Fruit fly (Drosophila melanogaster) whole organism, prepupa: ENCODE results near the gene CG6066.

Experiments
- Blimp-1 ChIP-seq: fragments of 200-800 bp; sonication (Bioruptor generic); optimal IDR thresholded peaks from 3 replicates; lab custom pipeline; 2017; ENCODE audit warnings: missing biosample characterization, missing genetic modification characterization, mild to moderate bottlenecking, moderate library complexity, missing genetic modification reagents
- CG10669 ChIP-seq: fragments of 200-800 bp; sonication (Bioruptor generic); optimal IDR thresholded peaks from 3 replicates; lab custom pipeline; 2018; ENCODE audit warnings: missing biosample characterization, mild to moderate bottlenecking, missing genetic modification characterization, moderate library complexity
- CG11294 ChIP-seq: fragments of 200-800 bp; sonication (Bioruptor generic); IDR thresholded peaks from 2 replicates; pipeline ENCODE4 v1.3.6; 2022; ENCODE audit warnings: missing biosample characterization, missing genetic modification characterization
- CG11762 ChIP-seq: fragments of 200-800 bp; sonication (Bioruptor generic); optimal IDR thresholded peaks from 3 replicates; lab custom pipeline; 2016; ENCODE audit warnings: missing biosample characterization, missing genetic modification characterization; ENCODE audit not compliant: insufficient read depth
- CG11902 ChIP-seq: fragments of 200-800 bp; sonication (Bioruptor generic); optimal IDR thresholded peaks from 3 replicates; lab custom pipeline; 2016; ENCODE audit warnings: missing biosample characterization, missing genetic modification characterization
- CG15336 ChIP-seq: fragments of 200-800 bp; sonication (Bioruptor generic); IDR thresholded peaks from 2 replicates; pipeline ENCODE4 v1.3.6; 2022; ENCODE audit warnings: missing biosample characterization, missing genetic modification characterization
- CG31627 ChIP-seq: fragments of 200-800 bp; sonication (Bioruptor generic); optimal IDR thresholded peaks from 3 replicates; lab custom pipeline; 2016; ENCODE audit warnings: missing biosample characterization, missing genetic modification characterization
- CG32006 ChIP-seq: fragments of 200-800 bp; sonication (Bioruptor generic); optimal IDR thresholded peaks from 3 replicates; lab custom pipeline; 2017; ENCODE audit warnings: missing biosample characterization, mild to moderate bottlenecking, missing genetic modification characterization
- CG34406 ChIP-seq: fragments of 200-800 bp; sonication (Bioruptor generic); optimal IDR thresholded peaks from 3 replicates; lab custom pipeline; 2016; ENCODE audit warnings: missing biosample characterization, missing genetic modification characterization
- CG3919 ChIP-seq: fragments of 200-800 bp; sonication (Bioruptor generic); optimal IDR thresholded peaks from 3 replicates; lab custom pipeline; 2016; ENCODE audit warnings: missing biosample characterization, missing genetic modification characterization
- CG4318 ChIP-seq: fragments of 200-800 bp; sonication (Bioruptor generic); optimal IDR thresholded peaks from 3 replicates; lab custom pipeline; 2017; ENCODE audit warnings: missing biosample characterization, mild to moderate bottlenecking, missing genetic modification characterization
- CG6163 ChIP-seq: fragments of 200-800 bp; sonication (Bioruptor generic); IDR thresholded peaks from 3 replicates; pipeline ENCODE4 v1.3.6; 2022; ENCODE audit warnings: missing biosample characterization, missing genetic modification characterization
- CG6792 ChIP-seq: fragments of 200-800 bp; sonication (Bioruptor generic); optimal IDR thresholded peaks from 3 replicates; lab custom pipeline; 2016; ENCODE audit warnings: missing biosample characterization, missing genetic modification characterization
- CG6808 ChIP-seq: fragments of 200-800 bp; sonication (Bioruptor generic); optimal IDR thresholded peaks from 3 replicates; lab custom pipeline; 2017; ENCODE audit warnings: missing biosample characterization, missing genetic modification characterization, mild to moderate bottlenecking, moderate library complexity, missing genetic modification reagents
- CG6854 ChIP-seq: fragments of 200-800 bp; sonication (Bioruptor generic); optimal IDR thresholded peaks from 2 replicates; lab custom pipeline; 2017; ENCODE audit warnings: missing biosample characterization, mild to moderate bottlenecking, missing genetic modification characterization
- CG7368 ChIP-seq: fragments of 200-800 bp; sonication (Bioruptor generic); optimal IDR thresholded peaks from 3 replicates; lab custom pipeline; 2016; ENCODE audit warnings: missing biosample characterization, missing genetic modification characterization
- CG8119 ChIP-seq: fragments of 200-800 bp; sonication (Bioruptor generic); IDR thresholded peaks from 3 replicates; pipeline ENCODE4 v1.3.6; 2022; ENCODE audit warnings: missing biosample characterization, missing genetic modification characterization
- CG8632 ChIP-seq: fragments of 200-800 bp; sonication (Bioruptor generic); optimal IDR thresholded peaks from 3 replicates; lab custom pipeline; 2016; ENCODE audit warnings: missing biosample characterization, missing genetic modification characterization
- Eip93F ChIP-seq: fragments of 200-800 bp; sonication (Bioruptor generic); optimal IDR thresholded peaks from 2 replicates; lab custom pipeline; 2016; ENCODE audit warnings: missing biosample characterization, mild to moderate bottlenecking, missing genetic modification characterization
- Ets96B ChIP-seq: fragments of 200-800 bp; optimal IDR thresholded peaks from 2 replicates; lab custom pipeline; 2019; ENCODE audit warnings: missing biosample characterization, mild to moderate bottlenecking, missing genetic modification characterization, moderate library complexity
- Hr38 ChIP-seq: sonication (Bioruptor generic); optimal IDR thresholded peaks from 2 replicates; lab custom pipeline; 2016; ENCODE audit warnings: missing biosample characterization, missing genetic modification characterization
- Hr4 ChIP-seq: fragments of 200-800 bp; sonication (Bioruptor generic); optimal IDR thresholded peaks from 3 replicates; lab custom pipeline; 2016; ENCODE audit warnings: missing biosample characterization, missing genetic modification characterization
- Met ChIP-seq: fragments of 200-800 bp; sonication (Bioruptor generic); optimal IDR thresholded peaks from 3 replicates; lab custom pipeline; 2016; ENCODE audit warnings: missing biosample characterization, missing genetic modification characterization
- OdsH ChIP-seq: fragments of 200-800 bp; sonication (Bioruptor generic); optimal IDR thresholded peaks from 3 replicates; lab custom pipeline; 2016; ENCODE audit warnings: missing biosample characterization, missing genetic modification characterization
- Sox102F ChIP-seq: fragments of 200-800 bp; sonication (Bioruptor generic); optimal IDR thresholded peaks from 2 replicates; lab custom pipeline; 2016; ENCODE audit warnings: missing biosample characterization, mild to moderate bottlenecking, missing genetic modification characterization
- achi ChIP-seq: fragments of 200-800 bp; sonication (Bioruptor generic); optimal IDR thresholded peaks from 3 replicates; lab custom pipeline; 2016; ENCODE audit warnings: missing biosample characterization, missing genetic modification characterization
- cyc ChIP-seq: fragments of 200-800 bp; sonication (Bioruptor generic); optimal IDR thresholded peaks from 3 replicates; lab custom pipeline; 2016; ENCODE audit warnings: missing biosample characterization, missing genetic modification characterization
- dsx ChIP-seq: fragments of 200-800 bp; optimal IDR thresholded peaks from 3 replicates; lab custom pipeline; 2019; ENCODE audit warnings: missing biosample characterization, mild to moderate bottlenecking, missing genetic modification characterization, moderate library complexity; ENCODE audit not compliant: poor library complexity, severe bottlenecking
- eg ChIP-seq: fragments of 200-800 bp; sonication (Bioruptor generic); IDR thresholded peaks from 3 replicates; pipeline ENCODE4 v1.3.6; 2022; ENCODE audit warnings: missing biosample characterization, missing genetic modification characterization
- fd59A ChIP-seq: fragments of 200-800 bp; sonication (Bioruptor generic); optimal IDR thresholded peaks from 2 replicates; lab custom pipeline; 2017; ENCODE audit warnings: missing biosample characterization, mild to moderate bottlenecking, missing genetic modification characterization, missing genetic modification reagents
- fd85E ChIP-seq: fragments of 200-800 bp; sonication (Bioruptor generic); optimal IDR thresholded peaks from 3 replicates; lab custom pipeline; 2016; ENCODE audit warnings: missing biosample characterization, missing genetic modification characterization
- fkh ChIP-seq: fragments of 200-800 bp; sonication (Bioruptor generic); optimal IDR thresholded peaks from 3 replicates; lab custom pipeline; 2017; ENCODE audit warnings: missing biosample characterization, mild to moderate bottlenecking, missing genetic modification characterization, moderate library complexity
- lz ChIP-seq: fragments of 200-800 bp; sonication (Bioruptor generic); optimal IDR thresholded peaks from 3 replicates; lab custom pipeline; 2016; ENCODE audit warnings: missing biosample characterization, missing genetic modification characterization
- net ChIP-seq: fragments of 200-800 bp; sonication (Bioruptor generic); optimal IDR thresholded peaks from 3 replicates; lab custom pipeline; 2016; ENCODE audit warnings: missing biosample characterization, missing genetic modification characterization
- spab ChIP-seq: fragments of 200-800 bp; sonication (Bioruptor generic); optimal IDR thresholded peaks from 2 replicates; lab custom pipeline; 2017; ENCODE audit warnings: missing biosample characterization, mild to moderate bottlenecking, missing genetic modification characterization, missing genetic modification reagents
- ss ChIP-seq, 2 experiments: fragments of 200-800 bp; sonication (Bioruptor generic); optimal IDR thresholded peaks; 2 replicates in 1 of 2; 3 replicates in 1 of 2; lab custom pipeline; 2017 to 2018; ENCODE audit warnings: mild to moderate bottlenecking in 2 of 2, missing biosample characterization in 2 of 2, missing genetic modification characterization in 2 of 2, moderate library complexity in 1 of 2
- svp ChIP-seq: fragments of 200-800 bp; sonication (Bioruptor generic); peaks from one replicate; lab custom pipeline; 2016; ENCODE audit warnings: missing biosample characterization, missing genetic modification characterization
- topi ChIP-seq: fragments of 200-800 bp; sonication (Bioruptor generic); optimal IDR thresholded peaks from 3 replicates; lab custom pipeline; 2016; ENCODE audit warnings: missing biosample characterization, missing genetic modification characterization
- vri ChIP-seq: fragments of 200-800 bp; sonication (Bioruptor generic); optimal IDR thresholded peaks from 3 replicates; lab custom pipeline; 2016; ENCODE audit warnings: missing biosample characterization, mild to moderate bottlenecking, missing genetic modification characterization

CG6066 gene

DNA sequence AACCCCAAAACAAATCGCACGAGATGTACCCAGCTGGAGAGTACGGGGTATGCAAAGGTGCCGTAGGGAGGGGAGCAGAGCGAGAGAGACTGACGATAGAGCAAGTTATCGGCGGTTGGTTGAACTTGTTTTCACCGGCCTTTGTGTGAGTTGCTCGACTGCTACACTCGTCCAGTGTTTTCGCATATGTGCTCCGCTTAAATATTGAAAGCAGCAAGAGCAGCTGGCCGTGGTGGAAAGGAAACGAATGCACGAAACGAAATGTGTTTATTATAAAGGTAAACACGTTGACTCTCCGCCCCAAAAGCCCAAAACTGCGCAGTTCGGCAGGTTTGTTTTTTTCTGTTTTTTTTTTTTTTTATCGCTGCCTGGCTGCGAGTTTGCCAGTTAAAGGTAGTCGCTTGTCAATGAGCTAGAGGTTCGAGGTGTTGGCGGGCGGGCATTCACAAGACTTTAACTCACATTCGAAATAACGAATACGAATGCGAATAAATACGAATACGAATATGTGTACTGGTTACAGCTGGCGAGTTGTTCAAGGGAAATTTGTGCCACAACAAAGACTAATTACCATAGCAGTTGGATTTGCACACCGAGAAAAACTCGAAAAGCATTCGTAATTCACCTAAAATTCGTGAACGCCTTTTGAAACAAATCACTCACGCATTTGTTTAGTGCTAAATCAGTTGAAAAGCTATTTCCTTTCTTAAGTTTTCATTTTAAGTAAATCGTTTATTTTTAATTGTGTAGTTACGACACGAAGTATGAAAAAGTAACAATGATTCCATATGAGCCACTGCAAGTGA is 13.3 kb upstream of the CG6066 start (continued):
- TF ChIP-seq fd59A (GFP tag; lab: Kevin White, UChicago), result peak; percentile 33
- peak; percentile 69 for TF ChIP-seq vri (GFP tag; lab: Kevin White, UChicago)
- peak; percentile 85 for TF ChIP-seq Met (GFP tag; lab: Kevin White, UChicago)
- no peak for TF ChIP-seq Hr38 (GFP tag; lab: Kevin White, UChicago)
- TF ChIP-seq CG6163, result peak; percentile 78
- peak; percentile 89 for TF ChIP-seq topi
- peak; percentile 78 for TF ChIP-seq CG31627 (GFP tag; lab: Kevin White, UChicago)
- TF ChIP-seq Hr4 (GFP tag; lab: Kevin White, UChicago), result peak; percentile 84
- peak; percentile 5 to 68 for TF ChIP-seq ss (GFP tag; optimal IDR thresholded peaks at IDR 0.05; lab: Kevin White, UChicago)
- TF ChIP-seq dsx (GFP tag; lab: Kevin White, UChicago), result peak; percentile 67
- TF ChIP-seq CG7368, result peak; percentile 71
- TF ChIP-seq CG6808, result peak; percentile 14
- TF ChIP-seq CG34406 (GFP tag; lab: Kevin White, UChicago), result peak; percentile 69
- peak; percentile 77 for TF ChIP-seq net (GFP tag; lab: Kevin White, UChicago)
- TF ChIP-seq lz, result peak; percentile 72

- TF ChIP-seq CG6163, result 0 out of 3 replicates have a peak, but pooled peaks have one; percentile 12
- peak; percentile 51 for TF ChIP-seq Eip93F (GFP tag; lab: Kevin White, UChicago)
- TF ChIP-seq CG11762, result no peak
- peak; percentile 61 for TF ChIP-seq vri (GFP tag; lab: Kevin White, UChicago)
- peak; percentile 99 for TF ChIP-seq svp (GFP tag; lab: Kevin White, UChicago)
Observed at dm6 chr3R:27128723-27129122, 12.2 kb upstream of the CG6066 start.

DNA sequence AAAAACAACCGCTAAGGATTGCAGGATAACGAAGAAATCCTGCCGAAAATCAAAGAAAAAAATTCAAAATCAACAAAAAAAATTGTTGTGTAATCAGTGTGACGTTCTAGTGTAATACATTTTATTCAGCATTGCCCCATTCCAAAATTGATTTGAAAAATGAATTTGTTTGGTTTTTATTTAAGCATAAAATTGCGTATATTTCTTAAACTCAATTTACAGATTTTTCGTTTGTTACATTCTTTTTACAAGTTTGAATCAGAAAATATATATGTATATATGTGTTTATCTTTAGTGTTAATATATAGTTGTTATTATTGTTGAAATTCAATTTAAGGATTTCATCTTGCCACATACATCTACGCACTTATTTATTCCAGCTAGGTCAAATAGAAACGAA is 8.1 kb upstream of the CG6066 start, which contains the start of gene CG6059:
Gene CG6059 (minus strand): TSS at position 101 of the 400 bp plus-strand sequence.
- no peak for TF ChIP-seq CG6854
- no peak for TF ChIP-seq CG3919 (GFP tag; lab: Kevin White, UChicago)
- no peak for TF ChIP-seq lz
- TF ChIP-seq spab (GFP tag; lab: Kevin White, UChicago), result no peak
- TF ChIP-seq Blimp-1 (GFP tag; lab: Kevin White, UChicago), result no peak
- TF ChIP-seq cyc, result no peak
- no peak for TF ChIP-seq fd85E (GFP tag; lab: Kevin White, UChicago)
- no peak for TF ChIP-seq OdsH (GFP tag; lab: Kevin White, UChicago)
- TF ChIP-seq CG11902 (GFP tag; lab: Kevin White, UChicago), result no peak
- TF ChIP-seq CG8119 (GFP tag; lab: Robert Waterston, UW), result no peak
- no peak for TF ChIP-seq CG10669 (GFP tag; lab: Kevin White, UChicago)
- no peak for TF ChIP-seq net (GFP tag; lab: Kevin White, UChicago)
- TF ChIP-seq ss (GFP tag; optimal IDR thresholded peaks at IDR 0.05; lab: Kevin White, UChicago), result no peak

DNA sequence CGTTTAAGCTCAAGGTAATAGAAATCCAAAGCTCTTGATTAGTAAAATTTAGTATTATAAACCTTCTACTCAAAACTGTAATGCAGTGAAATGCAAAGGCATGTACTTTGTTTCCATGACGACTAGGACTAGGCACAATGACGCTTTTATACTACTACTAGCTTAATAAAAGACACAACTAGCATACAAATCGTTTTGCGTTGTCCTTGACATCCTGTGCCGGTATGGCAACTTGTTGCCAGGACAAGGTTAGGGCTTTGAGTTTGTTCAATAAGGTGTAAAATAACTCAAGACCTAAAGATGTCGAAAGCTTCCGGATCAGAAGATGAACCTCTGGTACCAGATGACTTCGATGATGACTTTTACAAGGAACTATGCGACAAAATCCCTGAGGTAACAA is 1.8 kb upstream of the CG6066 start, which contains the start of gene CG5882:
Gene CG5882 (plus strand): TSS at position 301 of the 400 bp plus-strand sequence.
- no peak for TF ChIP-seq Ets96B
- no peak for TF ChIP-seq CG6792 (GFP tag; lab: Kevin White, UChicago)

dm6 chr3R:27111784-27112602 is 4.5 kb downstream of the CG6066 start, which contains the start of the genes gb and CG5815:
TSS of gene gb (minus strand) at chr3R:27112270.
TSS of gene CG5815 (plus strand) at chr3R:27112566.
- TF ChIP-seq CG15336 (GFP tag; lab: Robert Waterston, UW) (peak; percentile 81), topi (peak; percentile 89), achi (no peak), eg (GFP tag; lab: Robert Waterston, UW) (peak; percentile 94), Hr38 (GFP tag; lab: Kevin White, UChicago) (no peak), fkh (GFP tag; lab: Kevin White, UChicago) (peak; percentile 77), spab (GFP tag; lab: Kevin White, UChicago) (no peak), dsx (GFP tag; lab: Kevin White, UChicago) (no peak), Sox102F (GFP tag; lab: Kevin White, UChicago) (no peak), OdsH (GFP tag; lab: Kevin White, UChicago) (peak; percentile 92), CG8632 (GFP tag; lab: Kevin White, UChicago) (peak; percentile 82), CG32006 (GFP tag; lab: Kevin White, UChicago) (peak; percentile 91), CG4318 (peak; percentile 83), CG11294 (GFP tag; lab: Robert Waterston, UW) (peak; percentile 86), CG11762 (peak; percentile 64), Met (GFP tag; lab: Kevin White, UChicago) (no peak), Eip93F (GFP tag; lab: Kevin White, UChicago) (peak; percentile 92), vri (GFP tag; lab: Kevin White, UChicago) (peak; percentile 31)
